Worm (Caenorhabditis elegans) whole organism, late embryonic: Measurements from ENCODE around the gene C06C3.12.

Source experiments
- F13H6.1 ChIP-seq: sonication (generic microtip); optimal IDR thresholded peaks from 2 replicates; lab custom pipeline; 2016; ENCODE audit warnings: missing genetic modification characterization, missing compliant biosample characterization
- K02D7.2 ChIP-seq: sonication (generic microtip); optimal IDR thresholded peaks from 2 replicates; lab custom pipeline; 2017; ENCODE audit warnings: mild to moderate bottlenecking, missing genetic modification characterization, missing compliant biosample characterization
- K09A11.1 ChIP-seq: sonication (generic microtip); optimal IDR thresholded peaks from 2 replicates; lab custom pipeline; 2017; ENCODE audit warnings: antibody characterized with exemption, mild to moderate bottlenecking, missing genetic modification characterization, missing compliant biosample characterization; ENCODE audit not compliant: insufficient read depth
- T23F11.4 ChIP-seq: fragments of 200-800 bp; sonication (Bioruptor generic); optimal IDR thresholded peaks from 2 replicates; lab custom pipeline; 2018; ENCODE audit warnings: mild to moderate bottlenecking, missing genetic modification characterization, missing compliant biosample characterization
- ceh-14 ChIP-seq: sonication (generic microtip); optimal IDR thresholded peaks from 2 replicates; lab custom pipeline; 2016; ENCODE audit warnings: missing genotype, missing genetic modification characterization, missing compliant biosample characterization
- ceh-19 ChIP-seq: fragments of 200-800 bp; sonication (Bioruptor generic); optimal IDR thresholded peaks from 2 replicates; lab custom pipeline; 2018; ENCODE audit warnings: mild to moderate bottlenecking, missing genetic modification characterization, missing compliant biosample characterization
- ceh-2 ChIP-seq: sonication (generic microtip); optimal IDR thresholded peaks from 2 replicates; lab custom pipeline; 2016; ENCODE audit warnings: missing genotype, missing genetic modification characterization, missing compliant biosample characterization
- ceh-22 ChIP-seq: sonication (generic microtip); optimal IDR thresholded peaks from 2 replicates; lab custom pipeline; 2017; ENCODE audit warnings: missing biosample characterization, missing genetic modification characterization
- ceh-24 ChIP-seq: sonication (generic microtip); optimal IDR thresholded peaks from 2 replicates; lab custom pipeline; 2016; ENCODE audit warnings: mild to moderate bottlenecking, missing genetic modification characterization, missing compliant biosample characterization
- ceh-30 ChIP-seq: fragments of 150-350 bp; optimal IDR thresholded peaks from 2 replicates; lab custom pipeline; 2014; ENCODE audit warnings: missing biosample characterization, missing genetic modification characterization
- ceh-34 ChIP-seq: sonication (generic microtip); optimal IDR thresholded peaks from 2 replicates; lab custom pipeline; 2016; ENCODE audit warnings: mild to moderate bottlenecking, missing genetic modification characterization, missing compliant biosample characterization
- ceh-45 ChIP-seq: fragments of 200-800 bp; sonication (Bioruptor generic); IDR thresholded peaks from 2 replicates; pipeline ENCODE4 v1.3.6; 2022; ENCODE audit warnings: missing genetic modification reagents, missing genetic modification characterization, missing compliant biosample characterization
- ceh-48 ChIP-seq: sonication (generic microtip); optimal IDR thresholded peaks from 2 replicates; lab custom pipeline; 2016; ENCODE audit warnings: missing genetic modification characterization, inconsistent platforms, missing compliant biosample characterization
- che-1 ChIP-seq: sonication (generic microtip); optimal IDR thresholded peaks from 2 replicates; lab custom pipeline; 2016; ENCODE audit warnings: mild to moderate bottlenecking, missing genetic modification characterization, missing compliant biosample characterization
- dve-1 ChIP-seq: sonication (generic microtip); optimal IDR thresholded peaks from 2 replicates; lab custom pipeline; 2017; ENCODE audit warnings: antibody characterized with exemption, mild to moderate bottlenecking, missing genetic modification characterization, missing compliant biosample characterization
- elt-2 ChIP-seq: sonication (generic microtip); optimal IDR thresholded peaks from 2 replicates; lab custom pipeline; 2016; ENCODE audit warnings: missing genetic modification reagents, missing genetic modification characterization, missing compliant biosample characterization
- elt-4 ChIP-seq: sonication (generic microtip); optimal IDR thresholded peaks from 2 replicates; lab custom pipeline; 2016; ENCODE audit warnings: missing genetic modification characterization, missing compliant biosample characterization
- eyg-1 ChIP-seq: sonication (generic microtip); optimal IDR thresholded peaks from 2 replicates; lab custom pipeline; 2016; ENCODE audit warnings: missing genotype, missing genetic modification characterization, missing compliant biosample characterization
- fkh-10 ChIP-seq: fragments of 150-350 bp; optimal IDR thresholded peaks from 2 replicates; lab custom pipeline; 2014; ENCODE audit warnings: missing biosample characterization, missing genetic modification reagents, missing genetic modification characterization
- fkh-6 ChIP-seq: sonication (generic microtip); optimal IDR thresholded peaks from 2 replicates; lab custom pipeline; 2016; ENCODE audit warnings: missing genetic modification characterization, missing compliant biosample characterization
- gmeb-2 ChIP-seq: sonication (generic microtip); optimal IDR thresholded peaks from 2 replicates; lab custom pipeline; 2016; ENCODE audit warnings: missing genetic modification characterization, inconsistent platforms, missing compliant biosample characterization
- hlh-6 ChIP-seq: sonication (generic microtip); optimal IDR thresholded peaks from 2 replicates; lab custom pipeline; 2016; ENCODE audit warnings: missing genotype, missing genetic modification characterization, missing compliant biosample characterization
- lim-6 ChIP-seq: sonication (generic microtip); optimal IDR thresholded peaks from 2 replicates; lab custom pipeline; 2016; ENCODE audit warnings: missing genetic modification characterization, missing compliant biosample characterization
- mec-3 ChIP-seq: sonication (generic microtip); optimal IDR thresholded peaks from 2 replicates; lab custom pipeline; 2016; ENCODE audit warnings: borderline replicate concordance, missing genetic modification characterization, missing compliant biosample characterization
- odd-2 ChIP-seq: sonication (generic microtip); optimal IDR thresholded peaks from 2 replicates; lab custom pipeline; 2017; ENCODE audit warnings: antibody characterized with exemption, mild to moderate bottlenecking, missing genetic modification characterization, missing compliant biosample characterization
- pag-3 ChIP-seq: sonication (generic microtip); optimal IDR thresholded peaks from 2 replicates; lab custom pipeline; 2016; ENCODE audit warnings: missing compliant biosample characterization, missing genetic modification characterization, borderline replicate concordance
- pax-1 ChIP-seq: fragments of 150-350 bp; optimal IDR thresholded peaks from 2 replicates; lab custom pipeline; 2014; ENCODE audit warnings: missing biosample characterization, missing genetic modification characterization
- pha-2 ChIP-seq: sonication (generic microtip); optimal IDR thresholded peaks from 2 replicates; lab custom pipeline; 2017; ENCODE audit warnings: mild to moderate bottlenecking, missing genetic modification characterization, missing compliant biosample characterization
- pha-4 ChIP-seq: fragments of 150-350 bp; optimal IDR thresholded peaks from 2 replicates; lab custom pipeline; 2018; ENCODE audit warnings: missing biosample characterization, missing genetic modification reagents, missing genetic modification characterization
- pqm-1 ChIP-seq: sonication (generic microtip); optimal IDR thresholded peaks from 2 replicates; lab custom pipeline; 2016; ENCODE audit warnings: missing genetic modification characterization, missing compliant biosample characterization
- pros-1 ChIP-seq: fragments of 150-350 bp; optimal IDR thresholded peaks from 2 replicates; lab custom pipeline; 2014; ENCODE audit warnings: missing biosample characterization, missing genetic modification reagents, missing genetic modification characterization
- ref-2 ChIP-seq: sonication (generic microtip); optimal IDR thresholded peaks from 2 replicates; lab custom pipeline; 2016; ENCODE audit warnings: missing genetic modification characterization, missing compliant biosample characterization
- rnt-1 ChIP-seq: sonication (generic microtip); optimal IDR thresholded peaks from 2 replicates; lab custom pipeline; 2016; ENCODE audit warnings: missing genetic modification characterization, missing compliant biosample characterization
- sox-2 ChIP-seq: fragments of 200-800 bp; sonication (Bioruptor generic); IDR thresholded peaks from 2 replicates; pipeline ENCODE4 v1.3.6; 2022; ENCODE audit warnings: missing genetic modification reagents, missing genetic modification characterization, missing compliant biosample characterization
- syd-9 ChIP-seq: sonication (generic microtip); optimal IDR thresholded peaks from 2 replicates; lab custom pipeline; 2016; ENCODE audit warnings: mild to moderate bottlenecking, missing genetic modification characterization, moderate library complexity, missing compliant biosample characterization
- tbx-7 ChIP-seq: sonication (generic microtip); optimal IDR thresholded peaks from 2 replicates; lab custom pipeline; 2016; ENCODE audit warnings: missing genotype, missing genetic modification characterization, missing compliant biosample characterization
- unc-55 ChIP-seq: sonication (generic microtip); optimal IDR thresholded peaks from 2 replicates; lab custom pipeline; 2017; ENCODE audit warnings: missing biosample characterization, missing genetic modification reagents, missing genetic modification characterization
- unc-86 ChIP-seq: sonication (generic microtip); optimal IDR thresholded peaks from 2 replicates; lab custom pipeline; 2016; ENCODE audit warnings: missing genetic modification characterization, missing compliant biosample characterization
- zip-5 ChIP-seq: sonication (generic microtip); optimal IDR thresholded peaks from 2 replicates; lab custom pipeline; 2016; ENCODE audit warnings: missing genetic modification characterization, missing compliant biosample characterization

Gene C06C3.12

DNA sequence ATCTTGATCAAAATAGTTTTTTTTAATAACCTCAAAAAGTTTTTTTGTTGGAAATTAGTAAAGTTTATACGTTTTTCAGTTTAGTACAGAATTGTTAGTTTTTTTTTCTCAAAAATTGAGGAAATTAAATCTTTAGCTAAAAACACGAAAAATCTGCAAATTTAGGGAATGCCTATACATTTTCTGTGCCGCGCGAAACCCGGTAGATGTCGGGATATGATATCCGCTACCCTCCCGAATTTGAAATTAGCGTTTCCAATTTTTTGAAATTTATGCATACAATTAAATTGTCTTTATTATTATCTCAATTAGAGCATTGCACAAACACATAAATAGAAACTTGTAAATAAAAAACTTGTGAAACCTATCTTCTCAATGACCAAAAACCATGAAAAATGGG, 41.9 kb upstream of the C06C3.12 start:
- TF ChIP-seq rnt-1 (tag; lab: Kevin White, UChicago) (no peak), pha-2 (tag; lab: Kevin White, UChicago) (no peak), elt-2 (tag; lab: Kevin White, UChicago) (no peak), dve-1 (no peak), ref-2 (tag; lab: Kevin White, UChicago) (no peak), lim-6 (tag; lab: Kevin White, UChicago) (no peak), sox-2 (no peak), odd-2 (tag; lab: Kevin White, UChicago) (no peak), ceh-22 (tag; lab: Kevin White, UChicago) (no peak), pax-1 (no peak), ceh-48 (no peak), ceh-24 (no peak), mec-3 (no peak), pros-1 (tag; lab: Kevin White, UChicago) (no peak), gmeb-2 (tag; lab: Kevin White, UChicago) (no peak), ceh-30 (tag; lab: Kevin White, UChicago) (no peak)

DNA sequence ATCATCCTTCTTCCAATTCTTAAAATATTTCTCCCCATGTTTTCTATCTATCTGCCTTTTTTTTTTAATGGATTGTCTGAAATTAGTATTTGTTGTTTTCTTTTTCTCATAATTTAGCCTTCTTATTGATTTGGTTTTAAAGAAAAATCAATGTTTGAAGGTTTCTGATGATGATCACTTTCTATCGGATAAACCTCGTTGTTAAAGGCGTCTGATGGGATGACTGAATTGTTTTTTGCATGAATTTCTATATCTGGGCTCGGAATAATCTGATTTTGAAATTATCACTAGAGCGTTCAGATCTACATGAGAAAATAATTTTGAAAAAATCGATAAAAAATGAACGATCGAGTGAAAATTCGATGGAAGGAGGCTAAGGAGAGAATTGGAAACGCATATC, 41.2 kb upstream of the C06C3.12 start, which contains the start of gene scp-1:
Gene scp-1 (plus strand): TSS at position 301 of the 400 bp plus-strand sequence.
- no peak for TF ChIP-seq fkh-10 (GFP tag; lab: Kevin White, UChicago)
- no peak for TF ChIP-seq rnt-1 (tag; lab: Kevin White, UChicago)
- TF ChIP-seq pag-3 (tag; lab: Kevin White, UChicago), result no peak
- no peak for TF ChIP-seq ref-2 (tag; lab: Kevin White, UChicago)
- no peak for TF ChIP-seq unc-86 (tag; lab: Kevin White, UChicago)
- no peak for TF ChIP-seq ceh-2 (tag; lab: Kevin White, UChicago)
- TF ChIP-seq ceh-19, result no peak
- TF ChIP-seq lim-6 (tag; lab: Kevin White, UChicago), result no peak
- no peak for TF ChIP-seq che-1 (tag; lab: Kevin White, UChicago)
- TF ChIP-seq fkh-6, result no peak
- TF ChIP-seq ceh-30 (tag; lab: Kevin White, UChicago), result no peak
- no peak for TF ChIP-seq pha-4
- no peak for TF ChIP-seq K02D7.2
- no peak for TF ChIP-seq dve-1
- no peak for TF ChIP-seq ceh-34 (tag; lab: Kevin White, UChicago)
- TF ChIP-seq odd-2 (tag; lab: Kevin White, UChicago), result no peak
- no peak for TF ChIP-seq F13H6.1 (tag; lab: Kevin White, UChicago)
- no peak for TF ChIP-seq T23F11.4 (GFP tag; lab: Kevin White, UChicago)
- no peak for TF ChIP-seq elt-4
- no peak for TF ChIP-seq ceh-14 (tag; lab: Kevin White, UChicago)

DNA sequence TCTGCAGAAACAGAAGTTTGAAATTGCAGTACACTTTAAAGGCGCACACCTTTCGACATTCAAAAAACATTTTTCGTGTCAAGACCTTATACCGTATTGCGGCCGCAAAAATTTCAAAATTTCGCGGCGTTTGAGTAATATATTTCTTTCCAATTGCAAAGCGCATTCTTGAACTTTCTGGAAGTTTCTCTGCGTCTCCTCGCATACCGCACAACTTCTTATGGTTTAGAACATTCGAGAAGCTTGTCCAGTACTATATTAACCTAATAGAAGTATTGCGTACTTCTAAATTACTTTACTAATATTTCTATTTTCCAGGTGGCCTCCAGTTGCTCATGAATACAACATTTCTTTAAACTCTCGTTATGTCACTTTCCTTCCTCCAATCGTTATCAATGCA, 38.3 kb upstream of the C06C3.12 start:
- no peak for TF ChIP-seq lim-6 (tag; lab: Kevin White, UChicago)
- TF ChIP-seq elt-2 (tag; lab: Kevin White, UChicago), result no peak
- no peak for TF ChIP-seq syd-9 (tag; lab: Kevin White, UChicago)
- TF ChIP-seq ceh-2 (tag; lab: Kevin White, UChicago), result no peak
- TF ChIP-seq pax-1, result no peak
- no peak for TF ChIP-seq ceh-22 (tag; lab: Kevin White, UChicago)
- TF ChIP-seq K09A11.1 (tag; lab: Kevin White, UChicago), result no peak
- TF ChIP-seq fkh-6, result no peak
- no peak for TF ChIP-seq ceh-45
- TF ChIP-seq ceh-34 (tag; lab: Kevin White, UChicago), result no peak
- no peak for TF ChIP-seq eyg-1
- TF ChIP-seq hlh-6 (tag; lab: Kevin White, UChicago), result no peak
- TF ChIP-seq pqm-1 (tag; lab: Kevin White, UChicago), result no peak
- TF ChIP-seq, all 69 proteins: peak for 0

DNA sequence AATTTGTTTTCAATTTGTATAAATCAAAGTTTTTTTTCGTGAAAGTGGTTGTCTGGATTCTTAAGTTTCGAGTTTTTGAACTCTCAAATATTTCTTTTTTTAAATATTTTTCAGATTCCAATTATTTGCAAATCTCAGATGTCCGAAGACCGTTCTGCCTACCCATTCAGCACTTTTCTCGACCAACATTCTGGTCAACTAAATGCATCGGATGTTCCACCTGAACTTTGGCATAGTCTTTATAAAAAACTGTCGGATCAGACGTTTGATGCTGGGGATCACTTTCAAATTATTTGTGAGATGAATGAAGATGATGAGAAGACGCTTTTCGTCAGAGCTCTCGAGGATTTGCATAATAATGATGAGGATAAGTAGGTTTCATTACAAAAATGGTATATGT, 36.0 kb upstream of the C06C3.12 start, which contains the start of gene ttll-12:
Gene ttll-12 (plus strand): TSS at position 139 of the 400 bp plus-strand sequence.
- TF ChIP-seq F13H6.1 (tag; lab: Kevin White, UChicago) (no peak), unc-55 (GFP tag; lab: Kevin White, UChicago) (no peak), tbx-7 (no peak), zip-5 (tag; lab: Kevin White, UChicago) (no peak)
